Worm (Caenorhabditis elegans): Measurements from ENCODE around the gene efr-3.

- TF ChIP-seq lin-13 (GFP tag; optimal IDR thresholded peaks at IDR 0.05) (no peak), ceh-8 (GFP tag; optimal IDR thresholded peaks at IDR 0.05) (no peak), fkh-8 (tag; optimal IDR thresholded peaks at IDR 0.05) (no peak), elt-2 (tag; optimal IDR thresholded peaks at IDR 0.05) (no peak)
Measured at ce11 chrII:6365237-6365815, 44.4 kb upstream of the efr-3 start, which contains the start of the genes ani-2 and clec-88.

Measured in whole organism, L1 larva.